Worm (Caenorhabditis elegans) whole organism, L4/young adult: ENCODE measurements around the gene pola-1.

ENCODE experiments used
- W03F9.2 ChIP-seq: fragments of 150-350 bp; optimal IDR thresholded peaks from 2 replicates; lab custom pipeline; 2014; ENCODE audit warnings: missing biosample characterization, missing genetic modification characterization
- dao-5 ChIP-seq: sonication (generic microtip); optimal IDR thresholded peaks from 2 replicates; lab custom pipeline; 2016; ENCODE audit warnings: missing genotype, missing genetic modification characterization, moderate library complexity, missing compliant biosample characterization

ce11 chrIII:11129363-11129762 is 12.9 kb upstream of the pola-1 start:
- TF ChIP-seq W03F9.2 (tag; lab: Kevin White, UChicago): no peak
- no peak for TF ChIP-seq dao-5 (tag; lab: Kevin White, UChicago)
